Fruit fly (Drosophila melanogaster) whole organism, embryonic: ENCODE measurements around the gene Wwox.
A peak's percentile ranks its signal among the peaks of the same experiment; 100 is the strongest.

ENCODE experiments used
- CG13894 ChIP-seq: fragments of 200-800 bp; sonication (Bioruptor generic); optimal IDR thresholded peaks from 3 replicates; lab custom pipeline; 2018; ENCODE audit warnings: missing biosample characterization, mild to moderate bottlenecking, missing genetic modification characterization, moderate library complexity
- CG18764 ChIP-seq: fragments of 200-800 bp; sonication (Bioruptor generic); optimal IDR thresholded peaks from 3 replicates; lab custom pipeline; 2016; ENCODE audit warnings: missing biosample characterization, missing genetic modification characterization
- CG8388 ChIP-seq: fragments of 200-800 bp; sonication (Bioruptor generic); optimal IDR thresholded peaks from 2 replicates; lab custom pipeline; 2019; ENCODE audit warnings: missing biosample characterization, mild to moderate bottlenecking, missing genetic modification characterization, moderate library complexity
- ttk ChIP-seq: fragments of 200-800 bp; sonication (Bioruptor generic); IDR thresholded peaks from 2 replicates; pipeline ENCODE4 v2.1.2; 2022; ENCODE audit warnings: missing biosample characterization, missing genetic modification characterization

DNA sequence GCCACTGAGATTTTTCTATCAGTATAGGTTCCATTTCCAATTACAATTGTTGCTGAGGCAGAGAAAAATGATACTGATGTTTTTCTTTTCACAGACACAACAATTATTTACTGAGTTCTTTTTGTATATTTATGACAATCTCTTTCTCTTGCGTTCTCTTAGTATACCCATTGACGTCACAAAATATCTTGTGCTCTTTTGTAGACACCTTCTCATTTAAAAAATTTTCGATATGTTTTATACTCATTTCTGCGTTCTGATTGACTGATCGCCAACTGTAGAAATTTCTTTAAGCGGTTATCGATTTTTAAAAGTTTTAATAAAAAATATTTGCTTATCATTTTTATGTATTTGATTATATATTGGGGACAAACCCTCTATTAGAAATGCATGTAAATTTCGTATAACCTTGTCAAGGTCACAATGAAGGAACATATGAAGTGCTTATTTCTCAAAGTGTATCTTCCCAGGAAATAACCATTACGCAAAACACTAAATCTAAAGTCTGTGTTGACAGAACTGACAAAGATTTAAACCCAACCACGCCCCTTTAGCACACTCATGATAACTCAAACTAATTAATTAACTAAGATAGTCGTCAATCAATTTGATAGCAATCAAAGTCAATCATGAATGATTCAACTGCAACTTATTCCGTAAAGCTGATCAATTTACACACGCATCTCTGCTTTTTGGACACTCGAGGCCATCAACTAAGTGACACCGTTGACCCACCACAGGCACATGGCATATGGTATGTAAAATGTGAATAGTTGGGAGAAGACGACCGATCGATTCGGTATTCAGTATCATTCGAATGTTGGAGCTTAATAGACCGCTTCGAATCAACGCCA is 6.7 kb upstream of the Wwox start, which contains the start of the genes Glyat and Tg:
- TF ChIP-seq CG13894 (tag; lab: Kevin White, UChicago) (no peak), ttk (GFP tag; lab: Robert Waterston, UW) (peak; percentile 5; the same call in 1 of the 2 replicates), CG18764 (GFP tag; lab: Kevin White, UChicago) (no peak), CG8388 (no peak)
